Worm (Caenorhabditis elegans) whole organism, late embryonic: ENCODE measurements around the gene H23N18.5.

Experiments used
- che-1 ChIP-seq: sonication (generic microtip); optimal IDR thresholded peaks from 2 replicates; lab custom pipeline; 2016; ENCODE audit warnings: mild to moderate bottlenecking, missing genetic modification characterization, missing compliant biosample characterization
- dve-1 ChIP-seq: sonication (generic microtip); optimal IDR thresholded peaks from 2 replicates; lab custom pipeline; 2017; ENCODE audit warnings: antibody characterized with exemption, mild to moderate bottlenecking, missing genetic modification characterization, missing compliant biosample characterization
- elt-2 ChIP-seq: sonication (generic microtip); optimal IDR thresholded peaks from 2 replicates; lab custom pipeline; 2016; ENCODE audit warnings: missing genetic modification reagents, missing genetic modification characterization, missing compliant biosample characterization
- elt-4 ChIP-seq: sonication (generic microtip); optimal IDR thresholded peaks from 2 replicates; lab custom pipeline; 2016; ENCODE audit warnings: missing genetic modification characterization, missing compliant biosample characterization
- fkh-10 ChIP-seq: fragments of 150-350 bp; optimal IDR thresholded peaks from 2 replicates; lab custom pipeline; 2014; ENCODE audit warnings: missing biosample characterization, missing genetic modification reagents, missing genetic modification characterization
- hlh-6 ChIP-seq: sonication (generic microtip); optimal IDR thresholded peaks from 2 replicates; lab custom pipeline; 2016; ENCODE audit warnings: missing genotype, missing genetic modification characterization, missing compliant biosample characterization
- nhr-11 ChIP-seq: fragments of 150-350 bp; optimal IDR thresholded peaks from 2 replicates; lab custom pipeline; 2014; ENCODE audit warnings: missing biosample characterization, missing genetic modification characterization
- pag-3 ChIP-seq: sonication (generic microtip); optimal IDR thresholded peaks from 2 replicates; lab custom pipeline; 2016; ENCODE audit warnings: missing compliant biosample characterization, missing genetic modification characterization, borderline replicate concordance
- pha-4 ChIP-seq: fragments of 150-350 bp; optimal IDR thresholded peaks from 2 replicates; lab custom pipeline; 2018; ENCODE audit warnings: missing biosample characterization, missing genetic modification reagents, missing genetic modification characterization
- pqm-1 ChIP-seq: sonication (generic microtip); optimal IDR thresholded peaks from 2 replicates; lab custom pipeline; 2016; ENCODE audit warnings: missing genetic modification characterization, missing compliant biosample characterization
- pros-1 ChIP-seq: fragments of 150-350 bp; optimal IDR thresholded peaks from 2 replicates; lab custom pipeline; 2014; ENCODE audit warnings: missing biosample characterization, missing genetic modification reagents, missing genetic modification characterization
- tbx-2 ChIP-seq: sonication (generic microtip); optimal IDR thresholded peaks from 2 replicates; lab custom pipeline; 2016; ENCODE audit warnings: missing genetic modification characterization, missing compliant biosample characterization
- ztf-16 ChIP-seq: sonication (generic microtip); optimal IDR thresholded peaks from 2 replicates; lab custom pipeline; 2017; ENCODE audit warnings: missing genetic modification characterization, missing compliant biosample characterization

DNA sequence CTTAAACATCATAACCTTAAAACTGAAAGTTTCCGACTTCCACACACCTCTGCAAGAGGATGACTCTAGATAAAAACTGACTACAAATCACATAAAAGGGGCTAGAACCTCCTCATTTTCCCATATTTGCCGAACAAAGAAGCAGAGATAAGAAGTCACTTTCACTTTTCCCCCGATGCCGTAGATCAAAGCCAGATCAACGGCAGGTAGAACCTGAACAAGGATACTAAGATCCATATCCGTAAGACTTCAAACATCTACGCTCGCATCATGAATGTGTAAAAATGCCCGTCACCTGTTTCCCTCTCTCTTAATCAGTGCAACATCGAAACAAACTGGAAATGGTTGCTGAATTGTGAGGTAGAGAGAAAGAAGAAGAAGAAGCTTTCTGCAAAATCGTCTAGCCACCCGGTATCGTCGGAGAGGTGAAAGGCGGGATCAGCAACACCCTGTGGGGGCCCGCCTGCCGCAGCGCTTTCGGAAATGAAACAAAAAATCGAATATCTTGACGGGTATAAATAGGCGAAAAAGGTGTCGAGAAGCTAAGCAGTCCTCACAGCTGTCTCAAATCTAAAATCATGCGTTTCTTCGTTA, 6.6 kb upstream of the H23N18.5 start, which contains the start of gene C02E7.6:
- TF ChIP-seq tbx-2 (no peak), pag-3 (tag; lab: Kevin White, UChicago) (no peak), che-1 (no peak), elt-2 (tag; lab: Kevin White, UChicago) (no peak), pha-4 (tag; lab: Kevin White, UChicago) (no peak), pqm-1 (tag; lab: Kevin White, UChicago) (no peak), dve-1 (tag; lab: Kevin White, UChicago) (no peak), fkh-10 (GFP tag; lab: Kevin White, UChicago) (no peak), nhr-11 (tag; lab: Kevin White, UChicago) (no peak), pros-1 (tag; lab: Kevin White, UChicago) (no peak), elt-4 (no peak), ztf-16 (tag; lab: Kevin White, UChicago) (no peak), hlh-6 (tag; lab: Kevin White, UChicago) (no peak)
